Worm (Caenorhabditis elegans): ENCODE measurements around the gene clc-25.

- TF ChIP-seq nhr-76 (tag; optimal IDR thresholded peaks at IDR 0.05): no peak
- TF ChIP-seq elt-1 (tag; optimal IDR thresholded peaks at IDR 0.05; ENCODE audit: borderline replicate concordance, insufficient read depth): no peak
- TF ChIP-seq M03D4.4 (tag; optimal IDR thresholded peaks at IDR 0.05): no peak
- no peak for TF ChIP-seq ces-1 (GFP tag; optimal IDR thresholded peaks at IDR 0.05)
- no peak for TF ChIP-seq nhr-28 (tag; optimal IDR thresholded peaks at IDR 0.05)
Observed at ce11 chrIII:1030965-1031364, 4.8 kb upstream of the clc-25 start, which contains the start of the genes clc-26 and E_BE45912.2.

Data from whole organism, mixed stage, embryonic.